Fruit fly (Drosophila melanogaster): ENCODE data around the gene plh.

Gene plh

dm6 chr3R:5025429-5026284 is 14.8 kb upstream of the plh start (continued):
- TF ChIP-seq sr (GFP tag; IDR thresholded peaks at IDR 0.05) = no peak
- no peak for TF ChIP-seq Abd-B (GFP tag; optimal IDR thresholded peaks at IDR 0.05)
- no peak for TF ChIP-seq sisA (GFP tag; IDR thresholded peaks at IDR 0.05)
- TF ChIP-seq Dp (GFP tag; optimal IDR thresholded peaks at IDR 0.05) = no peak
- TF ChIP-seq Hey (tag; optimal IDR thresholded peaks at IDR 0.05) = no peak
- TF ChIP-seq p53 (GFP tag; optimal IDR thresholded peaks at IDR 0.05) = no peak
- no peak for TF ChIP-seq CG11456 (GFP tag; IDR thresholded peaks at IDR 0.05)
- TF ChIP-seq CHES-1-like (GFP tag; optimal IDR thresholded peaks at IDR 0.05) = no peak
- peak; percentile 27 for TF ChIP-seq oc (tag; optimal IDR thresholded peaks at IDR 0.05)
- TF ChIP-seq luna (GFP tag; optimal IDR thresholded peaks at IDR 0.05) = no peak
- TF ChIP-seq Hand (GFP tag; optimal IDR thresholded peaks at IDR 0.05) = no peak
- TF ChIP-seq CG8359 (GFP tag; optimal IDR thresholded peaks at IDR 0.05; ENCODE audit: borderline replicate concordance) = no peak
- TF ChIP-seq aop (GFP tag; IDR thresholded peaks at IDR 0.05) = no peak
- no peak for TF ChIP-seq CG14710 (tag; optimal IDR thresholded peaks at IDR 0.05)
- no peak for TF ChIP-seq CG1603 (tag; optimal IDR thresholded peaks at IDR 0.05)
- TF ChIP-seq HmgD (GFP tag; optimal IDR thresholded peaks at IDR 0.05) = no peak
- peak in 1 of 3 experiments; percentile 92 for TF ChIP-seq Stat92E (GFP tag; optimal IDR thresholded peaks at IDR 0.05)
- TF ChIP-seq Fer3 (tag; optimal IDR thresholded peaks at IDR 0.05) = no peak
- TF ChIP-seq stwl (tag; optimal IDR thresholded peaks at IDR 0.05) = no peak
- TF ChIP-seq sens (GFP tag) = peak; percentile 69
- TF ChIP-seq CG6854 (GFP tag; optimal IDR thresholded peaks at IDR 0.05) = no peak
- no peak for TF ChIP-seq CG8089 (GFP tag; optimal IDR thresholded peaks at IDR 0.05)
- peak; percentile 14 for TF ChIP-seq D (optimal IDR thresholded peaks at IDR 0.05)
- TF ChIP-seq D (GFP tag; optimal IDR thresholded peaks at IDR 0.05) = no peak
- no peak for TF ChIP-seq schlank (tag; optimal IDR thresholded peaks at IDR 0.05)
- TF ChIP-seq CG32767 (GFP tag; IDR thresholded peaks at IDR 0.05) = no peak
- no peak for TF ChIP-seq CG1647 (GFP tag; optimal IDR thresholded peaks at IDR 0.05)
- no peak for TF ChIP-seq CG1602 (GFP tag; optimal IDR thresholded peaks at IDR 0.05)
- no peak for TF ChIP-seq tgo (GFP tag; IDR thresholded peaks at IDR 0.05)
- TF ChIP-seq CG8281 (tag; optimal IDR thresholded peaks at IDR 0.05) = no peak
- no peak for TF ChIP-seq CG15601 (tag; optimal IDR thresholded peaks at IDR 0.05)
- no peak for TF ChIP-seq pb (GFP tag; optimal IDR thresholded peaks at IDR 0.05)
- no peak for TF ChIP-seq gfzf (GFP tag; optimal IDR thresholded peaks at IDR 0.05)
- peak; percentile 26 for TF ChIP-seq pros (GFP tag; optimal IDR thresholded peaks at IDR 0.05)
- TF ChIP-seq repo (GFP tag; optimal IDR thresholded peaks at IDR 0.05) = no peak
- TF ChIP-seq Side (GFP tag; optimal IDR thresholded peaks at IDR 0.05) = no peak
- TF ChIP-seq twi (tag; optimal IDR thresholded peaks at IDR 0.05) = peak; percentile 22
- TF ChIP-seq CG15696 (tag; optimal IDR thresholded peaks at IDR 0.05) = no peak
- TF ChIP-seq CG17359 (tag; optimal IDR thresholded peaks at IDR 0.05) = no peak
- TF ChIP-seq CG2889 (GFP tag; IDR thresholded peaks at IDR 0.05) = no peak
- no peak for TF ChIP-seq mirr (GFP tag; optimal IDR thresholded peaks at IDR 0.05)
- TF ChIP-seq CG10979 (tag; optimal IDR thresholded peaks at IDR 0.05) = no peak
- TF ChIP-seq CG16813 (GFP tag; IDR thresholded peaks at IDR 0.05; ENCODE audit: partially characterized antibody) = no peak
- TF ChIP-seq CG2199 (GFP tag; IDR thresholded peaks at IDR 0.05) = peak; percentile 83
- TF ChIP-seq Sry-β (GFP tag; optimal IDR thresholded peaks at IDR 0.05) = no peak
- TF ChIP-seq Lhr (GFP tag; optimal IDR thresholded peaks at IDR 0.05) = no peak
- TF ChIP-seq CG14050 (GFP tag; IDR thresholded peaks at IDR 0.05) = no peak
- TF ChIP-seq pho (GFP tag; optimal IDR thresholded peaks at IDR 0.05) = no peak
- no peak for TF ChIP-seq lov (optimal IDR thresholded peaks at IDR 0.05)
- TF ChIP-seq lov (GFP tag; IDR thresholded peaks at IDR 0.05) = no peak
